Worm (Caenorhabditis elegans): ENCODE data around the gene T16A1.10.

DNA sequence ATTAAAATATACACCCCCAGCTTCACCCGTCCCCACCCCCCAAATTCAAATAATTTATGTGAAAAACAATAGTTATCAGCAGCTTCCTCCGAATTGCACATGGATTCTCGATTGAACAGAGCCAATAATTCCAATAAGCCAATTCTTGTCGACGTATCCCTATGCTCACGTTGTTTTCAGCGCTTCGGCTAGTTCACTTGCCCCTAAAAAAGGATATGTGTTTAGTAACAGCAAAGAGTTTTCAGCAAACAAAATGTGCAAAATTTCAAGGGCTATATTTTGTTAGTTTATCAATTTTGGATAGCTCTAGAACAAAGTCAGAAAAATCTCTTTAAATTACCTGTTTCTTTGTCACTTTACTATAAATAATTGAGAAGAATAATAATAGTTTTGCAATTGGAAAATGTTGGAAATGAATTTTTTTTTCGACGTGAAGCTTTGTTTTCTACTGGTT lies 8.1 kb downstream of the T16A1.10 start, which contains the start of the genes T16A1.5 and fbxc-49:
- TF ChIP-seq flt-1 (GFP tag; IDR thresholded peaks at IDR 0.05), result no peak
- TF ChIP-seq tab-1 (GFP tag; IDR thresholded peaks at IDR 0.05), result no peak

Data from whole organism, midembryonic.